Worm (Caenorhabditis elegans) whole organism, late embryonic: ENCODE data around the gene AC7.3.

Experiments used
- C08G9.2 ChIP-seq: sonication (generic microtip); optimal IDR thresholded peaks from 2 replicates; lab custom pipeline; 2016; ENCODE audit warnings: mild to moderate bottlenecking, missing genetic modification characterization, moderate library complexity, missing compliant biosample characterization
- C38D4.7 ChIP-seq: fragments of 200-800 bp; sonication (Bioruptor generic); optimal IDR thresholded peaks from 2 replicates; lab custom pipeline; 2018; ENCODE audit warnings: mild to moderate bottlenecking, missing genetic modification characterization, moderate library complexity, missing compliant biosample characterization
- K09A11.1 ChIP-seq: sonication (generic microtip); optimal IDR thresholded peaks from 2 replicates; lab custom pipeline; 2017; ENCODE audit warnings: antibody characterized with exemption, mild to moderate bottlenecking, missing genetic modification characterization, missing compliant biosample characterization; ENCODE audit not compliant: insufficient read depth
- T23F11.4 ChIP-seq: fragments of 200-800 bp; sonication (Bioruptor generic); optimal IDR thresholded peaks from 2 replicates; lab custom pipeline; 2018; ENCODE audit warnings: mild to moderate bottlenecking, missing genetic modification characterization, missing compliant biosample characterization
- Y22D7AL.16 ChIP-seq: sonication (generic microtip); optimal IDR thresholded peaks from 2 replicates; lab custom pipeline; 2016; ENCODE audit warnings: missing genetic modification characterization, missing compliant biosample characterization
- ceh-14 ChIP-seq: sonication (generic microtip); optimal IDR thresholded peaks from 2 replicates; lab custom pipeline; 2016; ENCODE audit warnings: missing genotype, missing genetic modification characterization, missing compliant biosample characterization
- ceh-19 ChIP-seq: fragments of 200-800 bp; sonication (Bioruptor generic); optimal IDR thresholded peaks from 2 replicates; lab custom pipeline; 2018; ENCODE audit warnings: mild to moderate bottlenecking, missing genetic modification characterization, missing compliant biosample characterization
- ceh-2 ChIP-seq: sonication (generic microtip); optimal IDR thresholded peaks from 2 replicates; lab custom pipeline; 2016; ENCODE audit warnings: missing genotype, missing genetic modification characterization, missing compliant biosample characterization
- ceh-24 ChIP-seq: sonication (generic microtip); optimal IDR thresholded peaks from 2 replicates; lab custom pipeline; 2016; ENCODE audit warnings: mild to moderate bottlenecking, missing genetic modification characterization, missing compliant biosample characterization
- ceh-45 ChIP-seq: fragments of 200-800 bp; sonication (Bioruptor generic); IDR thresholded peaks from 2 replicates; pipeline ENCODE4 v1.3.6; 2022; ENCODE audit warnings: missing genetic modification reagents, missing genetic modification characterization, missing compliant biosample characterization
- ceh-48 ChIP-seq: sonication (generic microtip); optimal IDR thresholded peaks from 2 replicates; lab custom pipeline; 2016; ENCODE audit warnings: missing genetic modification characterization, inconsistent platforms, missing compliant biosample characterization
- che-1 ChIP-seq: sonication (generic microtip); optimal IDR thresholded peaks from 2 replicates; lab custom pipeline; 2016; ENCODE audit warnings: mild to moderate bottlenecking, missing genetic modification characterization, missing compliant biosample characterization
- dmd-4 ChIP-seq: sonication (generic microtip); optimal IDR thresholded peaks from 2 replicates; lab custom pipeline; 2016; ENCODE audit warnings: borderline replicate concordance, missing genetic modification characterization, missing compliant biosample characterization
- elt-4 ChIP-seq: sonication (generic microtip); optimal IDR thresholded peaks from 2 replicates; lab custom pipeline; 2016; ENCODE audit warnings: missing genetic modification characterization, missing compliant biosample characterization
- fax-1 ChIP-seq: sonication (generic microtip); optimal IDR thresholded peaks from 2 replicates; lab custom pipeline; 2016; ENCODE audit warnings: missing genotype, missing genetic modification characterization, missing compliant biosample characterization
- fkh-10 ChIP-seq: fragments of 150-350 bp; optimal IDR thresholded peaks from 2 replicates; lab custom pipeline; 2014; ENCODE audit warnings: missing biosample characterization, missing genetic modification reagents, missing genetic modification characterization
- fkh-6 ChIP-seq: sonication (generic microtip); optimal IDR thresholded peaks from 2 replicates; lab custom pipeline; 2016; ENCODE audit warnings: missing genetic modification characterization, missing compliant biosample characterization
- hlh-13 ChIP-seq: fragments of 200-800 bp; sonication (Bioruptor generic); optimal IDR thresholded peaks from 2 replicates; lab custom pipeline; 2018; ENCODE audit warnings: mild to moderate bottlenecking, missing genetic modification characterization, missing compliant biosample characterization
- hlh-15 ChIP-seq: sonication (generic microtip); optimal IDR thresholded peaks from 2 replicates; lab custom pipeline; 2016; ENCODE audit warnings: missing genetic modification characterization, missing compliant biosample characterization
- hlh-30 ChIP-seq: sonication (generic microtip); optimal IDR thresholded peaks from 2 replicates; lab custom pipeline; 2017; ENCODE audit warnings: antibody characterized with exemption, missing genetic modification characterization, missing compliant biosample characterization; ENCODE audit not compliant: insufficient read depth
- hlh-8 ChIP-seq: sonication (generic microtip); optimal IDR thresholded peaks from 2 replicates; lab custom pipeline; 2016; ENCODE audit warnings: missing genotype, missing genetic modification characterization, missing compliant biosample characterization
- lim-6 ChIP-seq: sonication (generic microtip); optimal IDR thresholded peaks from 2 replicates; lab custom pipeline; 2016; ENCODE audit warnings: missing genetic modification characterization, missing compliant biosample characterization
- madf-2 ChIP-seq: sonication (generic microtip); optimal IDR thresholded peaks from 2 replicates; lab custom pipeline; 2017; ENCODE audit warnings: missing genetic modification characterization, missing compliant biosample characterization
- nfya-1 ChIP-seq: sonication (generic microtip); optimal IDR thresholded peaks from 2 replicates; lab custom pipeline; 2017; ENCODE audit warnings: missing genetic modification characterization, mild to moderate bottlenecking, missing compliant biosample characterization, antibody characterized with exemption, moderate library complexity
- nhr-232 ChIP-seq: sonication (generic microtip); optimal IDR thresholded peaks from 2 replicates; lab custom pipeline; 2016; ENCODE audit warnings: missing genetic modification characterization, missing compliant biosample characterization
- npax-4 ChIP-seq: sonication (generic microtip); optimal IDR thresholded peaks from 2 replicates; lab custom pipeline; 2016; ENCODE audit warnings: missing genetic modification characterization, missing compliant biosample characterization
- odd-2 ChIP-seq: sonication (generic microtip); optimal IDR thresholded peaks from 2 replicates; lab custom pipeline; 2017; ENCODE audit warnings: antibody characterized with exemption, mild to moderate bottlenecking, missing genetic modification characterization, missing compliant biosample characterization
- pag-3 ChIP-seq: sonication (generic microtip); optimal IDR thresholded peaks from 2 replicates; lab custom pipeline; 2016; ENCODE audit warnings: missing compliant biosample characterization, missing genetic modification characterization, borderline replicate concordance
- pat-9 ChIP-seq: fragments of 200-800 bp; sonication (Bioruptor generic); optimal IDR thresholded peaks from 2 replicates; lab custom pipeline; 2018; ENCODE audit warnings: mild to moderate bottlenecking, missing genetic modification characterization, moderate library complexity, missing compliant biosample characterization
- pax-1 ChIP-seq: fragments of 150-350 bp; optimal IDR thresholded peaks from 2 replicates; lab custom pipeline; 2014; ENCODE audit warnings: missing biosample characterization, missing genetic modification characterization
- pha-2 ChIP-seq: sonication (generic microtip); optimal IDR thresholded peaks from 2 replicates; lab custom pipeline; 2017; ENCODE audit warnings: mild to moderate bottlenecking, missing genetic modification characterization, missing compliant biosample characterization
- pha-4 ChIP-seq: fragments of 150-350 bp; optimal IDR thresholded peaks from 2 replicates; lab custom pipeline; 2018; ENCODE audit warnings: missing biosample characterization, missing genetic modification reagents, missing genetic modification characterization
- pros-1 ChIP-seq: fragments of 150-350 bp; optimal IDR thresholded peaks from 2 replicates; lab custom pipeline; 2014; ENCODE audit warnings: missing biosample characterization, missing genetic modification reagents, missing genetic modification characterization
- ref-2 ChIP-seq: sonication (generic microtip); optimal IDR thresholded peaks from 2 replicates; lab custom pipeline; 2016; ENCODE audit warnings: missing genetic modification characterization, missing compliant biosample characterization
- sox-2 ChIP-seq: fragments of 200-800 bp; sonication (Bioruptor generic); IDR thresholded peaks from 2 replicates; pipeline ENCODE4 v1.3.6; 2022; ENCODE audit warnings: missing genetic modification reagents, missing genetic modification characterization, missing compliant biosample characterization
- sox-4 ChIP-seq: sonication (generic microtip); optimal IDR thresholded peaks from 2 replicates; lab custom pipeline; 2017; ENCODE audit warnings: mild to moderate bottlenecking, missing genetic modification characterization, inconsistent platforms, missing compliant biosample characterization
- tbx-2 ChIP-seq: sonication (generic microtip); optimal IDR thresholded peaks from 2 replicates; lab custom pipeline; 2016; ENCODE audit warnings: missing genetic modification characterization, missing compliant biosample characterization
- unc-3 ChIP-seq, 2 experiments: fragments of 200-800 bp in 1 of 2; sonication (Bioruptor generic) in 1 of 2; sonication (generic microtip) in 1 of 2; conservative IDR thresholded peaks in 1 of 2; optimal IDR thresholded peaks in 1 of 2; 2 replicates each; pipeline versions ENCODE4 v1.3.6 to Lab custom; 2016 to 2022; ENCODE audit warnings: missing compliant biosample characterization in 2 of 2, missing genetic modification characterization in 2 of 2, missing genetic modification reagents in 1 of 2

AC7.3 gene

ce11 chrIV:5082900-5083530 lies 28.6 kb upstream of the AC7.3 start, which contains the start of gene pygo-1:
Gene pygo-1, plus strand, starts transcription at chrIV:5083303.
- TF ChIP-seq pax-1 (tag; lab: Kevin White, UChicago), result no peak
- no peak for TF ChIP-seq pros-1 (tag; lab: Kevin White, UChicago)
- TF ChIP-seq che-1 (tag; lab: Kevin White, UChicago), result no peak
- TF ChIP-seq K09A11.1 (tag; lab: Kevin White, UChicago), result no peak
- no peak for TF ChIP-seq hlh-15
- TF ChIP-seq hlh-30, result no peak
- TF ChIP-seq tbx-2 (tag; lab: Kevin White, UChicago), result no peak
- no peak for TF ChIP-seq ceh-45 (GFP tag; lab: Robert Waterston, UW)
- no peak for TF ChIP-seq hlh-8 (tag; lab: Kevin White, UChicago)
- no peak for TF ChIP-seq dmd-4 (tag; lab: Kevin White, UChicago)
- no peak for TF ChIP-seq ceh-24 (tag; lab: Kevin White, UChicago)
- no peak for TF ChIP-seq odd-2
- no peak for TF ChIP-seq pha-2 (tag; lab: Kevin White, UChicago)
- TF ChIP-seq fkh-6 (tag; lab: Kevin White, UChicago), result no peak
- TF ChIP-seq fkh-10 (GFP tag; lab: Kevin White, UChicago), result no peak
- TF ChIP-seq, all 69 proteins: peak for 0

DNA sequence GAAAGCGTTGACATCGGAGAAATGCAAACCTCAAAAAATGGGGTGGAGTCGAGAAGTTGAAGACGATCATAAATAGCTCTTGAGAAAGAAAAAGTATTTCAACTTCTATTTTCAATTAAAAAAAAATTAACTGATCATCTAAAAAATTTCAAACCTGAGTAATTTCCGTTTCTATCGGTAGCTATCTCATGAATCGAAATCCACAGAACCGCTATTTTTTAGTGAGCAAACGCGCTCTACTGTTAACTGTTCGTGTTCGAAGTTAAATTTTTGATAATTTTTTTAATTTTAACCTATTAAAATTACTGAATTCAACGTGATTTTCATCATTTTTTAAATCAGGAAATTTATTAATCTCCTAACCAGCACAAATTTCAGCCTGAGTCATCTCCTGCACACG lies 27.8 kb upstream of the AC7.3 start:
- TF ChIP-seq sox-4 (tag; lab: Kevin White, UChicago) (no peak), ceh-48 (no peak), hlh-13 (GFP tag; lab: Kevin White, UChicago) (no peak), pag-3 (tag; lab: Kevin White, UChicago) (no peak), ceh-19 (GFP tag; lab: Kevin White, UChicago) (no peak), Y22D7AL.16 (tag; lab: Kevin White, UChicago) (no peak), ceh-24 (tag; lab: Kevin White, UChicago) (no peak), T23F11.4 (no peak), fax-1 (tag; lab: Kevin White, UChicago) (no peak), pros-1 (tag; lab: Kevin White, UChicago) (no peak), nhr-232 (tag; lab: Kevin White, UChicago) (no peak), elt-4 (no peak), lim-6 (tag; lab: Kevin White, UChicago) (no peak), fkh-10 (GFP tag; lab: Kevin White, UChicago) (no peak), pha-4 (tag; lab: Kevin White, UChicago) (no peak)
- TF ChIP-seq, all 69 proteins: peak for 0

DNA sequence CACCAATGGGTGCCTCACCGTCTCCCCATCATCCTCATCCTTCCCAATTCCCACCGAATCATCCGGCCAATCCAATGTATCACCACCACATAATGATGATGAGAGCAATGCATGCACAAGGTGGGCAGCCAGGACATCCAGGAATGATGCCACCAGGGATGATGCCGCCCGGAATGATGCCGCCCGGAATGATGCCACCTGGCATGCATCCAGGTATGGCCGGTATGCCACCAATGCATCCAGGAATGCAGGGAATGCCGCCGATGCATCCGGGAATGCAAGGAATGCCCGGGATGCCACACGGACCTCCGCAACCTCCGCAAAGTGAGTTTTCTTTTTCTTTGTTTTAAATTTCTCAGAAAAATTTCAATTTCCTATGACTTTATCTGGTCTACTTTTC lies 25.9 kb upstream of the AC7.3 start:
- no peak for TF ChIP-seq pat-9 (tag; lab: Kevin White, UChicago)
- TF ChIP-seq ref-2, result no peak
- TF ChIP-seq unc-3 (GFP tag; conservative IDR thresholded peaks at IDR 0.05; lab: Robert Waterston, UW), result no peak
- TF ChIP-seq unc-3 (tag; optimal IDR thresholded peaks at IDR 0.05; lab: Kevin White, UChicago), result no peak
- TF ChIP-seq K09A11.1 (tag; lab: Kevin White, UChicago), result no peak
- no peak for TF ChIP-seq C38D4.7
- TF ChIP-seq C08G9.2, result no peak
- no peak for TF ChIP-seq ceh-2 (tag; lab: Kevin White, UChicago)
- no peak for TF ChIP-seq che-1 (tag; lab: Kevin White, UChicago)
- no peak for TF ChIP-seq pha-2 (tag; lab: Kevin White, UChicago)
- TF ChIP-seq nfya-1 (tag; lab: Kevin White, UChicago), result no peak
- TF ChIP-seq npax-4 (tag; lab: Kevin White, UChicago), result no peak
- no peak for TF ChIP-seq sox-2 (GFP tag; lab: Robert Waterston, UW)
- no peak for TF ChIP-seq ceh-14
- TF ChIP-seq madf-2 (tag; lab: Kevin White, UChicago), result no peak
- TF ChIP-seq ceh-19 (GFP tag; lab: Kevin White, UChicago), result no peak
- TF ChIP-seq pha-4 (tag; lab: Kevin White, UChicago), result no peak
- TF ChIP-seq pax-1 (tag; lab: Kevin White, UChicago), result no peak
- TF ChIP-seq odd-2, result no peak
